Worm (Caenorhabditis elegans): ENCODE measurements around the gene F37C4.5.

DNA sequence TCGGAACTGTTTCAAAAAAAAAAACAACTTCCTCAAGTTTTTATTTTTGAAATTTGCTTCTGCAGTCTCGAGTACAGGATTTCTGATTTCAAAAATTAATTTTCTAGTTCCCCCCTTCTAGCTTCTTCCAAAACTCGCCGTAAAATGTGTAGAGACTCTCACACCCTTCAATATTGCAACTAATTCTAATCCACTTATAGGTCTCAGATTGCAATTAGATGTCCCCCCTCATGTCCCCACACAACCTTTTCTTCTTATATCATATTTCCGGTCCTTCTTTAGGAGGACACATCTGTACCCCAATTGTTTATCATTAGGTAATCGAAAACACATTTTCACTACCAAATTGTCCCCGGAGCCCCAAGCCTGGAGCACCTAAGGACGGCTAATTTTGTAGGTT is 33.1 kb downstream of the F37C4.5 start:
- no peak for TF ChIP-seq fos-1 (tag; optimal IDR thresholded peaks at IDR 0.05)
- TF ChIP-seq skn-1 (tag; optimal IDR thresholded peaks at IDR 0.05), result no peak
- no peak for TF ChIP-seq snpc-4 (tag; optimal IDR thresholded peaks at IDR 0.05)
- TF ChIP-seq egl-5 (tag; optimal IDR thresholded peaks at IDR 0.05), result no peak
- no peak for TF ChIP-seq R02D3.7 (tag; optimal IDR thresholded peaks at IDR 0.05)

Data from whole organism, L3 larva.